Fruit fly (Drosophila melanogaster): ENCODE measurements around the gene CG4281.

Gene CG4281

dm6 chrX:2041312-2041918 is 23.5 kb downstream of the CG4281 start, which contains the start of gene CG4313 (continued):
- peak; percentile 78 for TF ChIP-seq CG2678 (tag; optimal IDR thresholded peaks at IDR 0.05)
- peak; percentile 76 for TF ChIP-seq sug (tag; optimal IDR thresholded peaks at IDR 0.05)
- peak; percentile 29 for TF ChIP-seq CG3163 (GFP tag; optimal IDR thresholded peaks at IDR 0.05)
- TF ChIP-seq CG10565 (GFP tag; optimal IDR thresholded peaks at IDR 0.05): no peak
- peak; percentile 63 for TF ChIP-seq Chrac-16 (GFP tag; optimal IDR thresholded peaks at IDR 0.05)
- no peak for TF ChIP-seq bowl (GFP tag; IDR thresholded peaks at IDR 0.05)
- TF ChIP-seq Optix (GFP tag; IDR thresholded peaks at IDR 0.05): 0 out of 3 replicates have a peak, but pooled peaks have one; percentile 48
- TF ChIP-seq sens-2 (GFP tag; IDR thresholded peaks at IDR 0.05): no peak
- no peak for TF ChIP-seq CG6683 (GFP tag; optimal IDR thresholded peaks at IDR 0.05)
- peak; percentile 53 for TF ChIP-seq Taf1 (GFP tag; IDR thresholded peaks at IDR 0.05)
- TF ChIP-seq dysf (GFP tag; IDR thresholded peaks at IDR 0.05): peak; percentile 76
- TF ChIP-seq cato (GFP tag; optimal IDR thresholded peaks at IDR 0.05; ENCODE audit: borderline replicate concordance): peak; percentile 35
- TF ChIP-seq D19B (GFP tag; optimal IDR thresholded peaks at IDR 0.05): peak; percentile 35
- no peak for TF ChIP-seq pita (GFP tag; optimal IDR thresholded peaks at IDR 0.05)
- TF ChIP-seq bsh (GFP tag; optimal IDR thresholded peaks at IDR 0.05): peak in 1 of 2 experiments; percentile 59
- peak; percentile 58 for TF ChIP-seq B-H2 (GFP tag; optimal IDR thresholded peaks at IDR 0.05)
- TF ChIP-seq CG4854 (GFP tag; optimal IDR thresholded peaks at IDR 0.05): peak; percentile 39
- TF ChIP-seq trh (GFP tag; optimal IDR thresholded peaks at IDR 0.05): no peak
- TF ChIP-seq CG17359 (tag; optimal IDR thresholded peaks at IDR 0.05): peak; percentile 31
- TF ChIP-seq Pdp1 (GFP tag; optimal IDR thresholded peaks at IDR 0.05): peak; percentile 71 to 79
- peak; percentile 62 for TF ChIP-seq Abd-B (GFP tag; optimal IDR thresholded peaks at IDR 0.05)
- TF ChIP-seq CG10654 (GFP tag; optimal IDR thresholded peaks at IDR 0.05): peak; percentile 52
- TF ChIP-seq CG13287 (GFP tag; IDR thresholded peaks at IDR 0.05; ENCODE audit: partially characterized antibody): peak; percentile 90
- TF ChIP-seq fru (optimal IDR thresholded peaks at IDR 0.05): no peak
- TF ChIP-seq insv (GFP tag; optimal IDR thresholded peaks at IDR 0.05): no peak
- TF ChIP-seq da (GFP tag; optimal IDR thresholded peaks at IDR 0.05): peak; percentile 20
- peak; percentile 76 for TF ChIP-seq CG14014 (GFP tag; IDR thresholded peaks at IDR 0.05)
- TF ChIP-seq vfl (GFP tag; optimal IDR thresholded peaks at IDR 0.05): peak; percentile 31
- peak; percentile 76 for TF ChIP-seq CG6272 (GFP tag; IDR thresholded peaks at IDR 0.05)
- TF ChIP-seq CG11247 (GFP tag; IDR thresholded peaks at IDR 0.05): peak; percentile 48; the same call in 1 of the 2 replicates
- peak; percentile 75 for TF ChIP-seq ssp (GFP tag; IDR thresholded peaks at IDR 0.05)
- no peak for TF ChIP-seq Dref (GFP tag; IDR thresholded peaks at IDR 0.05)
- TF ChIP-seq sr (GFP tag; IDR thresholded peaks at IDR 0.05): peak; percentile 32; the same call in 1 of the 3 replicates
- peak; percentile 75 for TF ChIP-seq bab2 (GFP tag; optimal IDR thresholded peaks at IDR 0.05)
- peak; percentile 70 for TF ChIP-seq CG9727 (GFP tag; optimal IDR thresholded peaks at IDR 0.05)
- TF ChIP-seq Ptx1 (GFP tag; IDR thresholded peaks at IDR 0.05): peak; percentile 76
- peak; percentile 46 for TF ChIP-seq D19A (tag; optimal IDR thresholded peaks at IDR 0.05)
- no peak for TF ChIP-seq cad (GFP tag; optimal IDR thresholded peaks at IDR 0.05)
- peak; percentile 9 for TF ChIP-seq wek (GFP tag; optimal IDR thresholded peaks at IDR 0.05)
- peak; percentile 91 for TF ChIP-seq vnd (GFP tag; IDR thresholded peaks at IDR 0.05; ENCODE audit: partially characterized antibody)
- peak; percentile 94 for TF ChIP-seq Ets65A (GFP tag)
- no peak for TF ChIP-seq ac (GFP tag; optimal IDR thresholded peaks at IDR 0.05)
- TF ChIP-seq CG18599 (GFP tag; optimal IDR thresholded peaks at IDR 0.05): peak; percentile 54
- peak; percentile 75 for TF ChIP-seq Sin3A (optimal IDR thresholded peaks at IDR 0.05)
- peak; percentile 55 for TF ChIP-seq Atf3 (GFP tag; optimal IDR thresholded peaks at IDR 0.05)
- peak; percentile 13 for TF ChIP-seq Lhr (GFP tag; optimal IDR thresholded peaks at IDR 0.05)
- peak; percentile 40 for TF ChIP-seq fd3F (GFP tag; optimal IDR thresholded peaks at IDR 0.05)
- TF ChIP-seq CG15696 (tag; optimal IDR thresholded peaks at IDR 0.05): peak; percentile 72
- TF ChIP-seq CG3407 (GFP tag; optimal IDR thresholded peaks at IDR 0.05): peak; percentile 26
- no peak for TF ChIP-seq CG2199 (GFP tag; IDR thresholded peaks at IDR 0.05)
- peak; percentile 88 for TF ChIP-seq CG12769 (tag; optimal IDR thresholded peaks at IDR 0.05)
